Worm (Caenorhabditis elegans) whole organism, L2 larva: ENCODE data around the gene klp-17.

ENCODE experiments used
- F13H6.1 ChIP-seq: sonication (generic microtip); optimal IDR thresholded peaks from 2 replicates; lab custom pipeline; 2016; ENCODE audit warnings: missing genetic modification characterization, missing compliant biosample characterization
- ZK546.5 ChIP-seq: sonication (generic microtip); optimal IDR thresholded peaks from 2 replicates; lab custom pipeline; 2017; ENCODE audit warnings: missing biosample characterization, missing genetic modification characterization
- dmd-4 ChIP-seq: sonication (generic microtip); optimal IDR thresholded peaks from 2 replicates; lab custom pipeline; 2017; ENCODE audit warnings: missing biosample characterization, missing genetic modification characterization
- fos-1 ChIP-seq: fragments of 150-350 bp; optimal IDR thresholded peaks from 2 replicates; lab custom pipeline; 2014; ENCODE audit warnings: missing biosample characterization, missing genetic modification characterization
- nhr-11 ChIP-seq: fragments of 150-350 bp; optimal IDR thresholded peaks from 2 replicates; lab custom pipeline; 2014; ENCODE audit warnings: missing biosample characterization, missing genetic modification characterization
- nhr-12 ChIP-seq: fragments of 150-350 bp; optimal IDR thresholded peaks from 2 replicates; lab custom pipeline; 2014; ENCODE audit warnings: missing biosample characterization, missing genetic modification characterization
- nhr-129 ChIP-seq: fragments of 150-350 bp; optimal IDR thresholded peaks from 2 replicates; lab custom pipeline; 2014; ENCODE audit warnings: missing biosample characterization, missing genetic modification characterization
- nhr-237 ChIP-seq: fragments of 150-350 bp; optimal IDR thresholded peaks from 2 replicates; lab custom pipeline; 2014; ENCODE audit warnings: missing biosample characterization, missing genetic modification characterization
- nhr-77 ChIP-seq: fragments of 150-350 bp; optimal IDR thresholded peaks from 2 replicates; lab custom pipeline; 2014; ENCODE audit warnings: missing biosample characterization, missing genetic modification characterization
- sma-3 ChIP-seq: sonication (generic microtip); optimal IDR thresholded peaks from 2 replicates; lab custom pipeline; 2016; ENCODE audit warnings: missing genetic modification reagents, missing genetic modification characterization, missing compliant biosample characterization
- sma-9 ChIP-seq, 2 experiments: fragments of 150-350 bp in 1 of 2; sonication (generic microtip) in 1 of 2; optimal IDR thresholded peaks; 2 replicates each; lab custom pipeline; 2014 to 2016; ENCODE audit warnings: missing genetic modification characterization in 2 of 2, mild to moderate bottlenecking in 1 of 2, missing biosample characterization in 1 of 2, missing compliant biosample characterization in 1 of 2, missing genetic modification reagents in 1 of 2, moderate library complexity in 1 of 2
- unc-62 ChIP-seq: fragments of 150-350 bp; optimal IDR thresholded peaks from 2 replicates; lab custom pipeline; 2014; ENCODE audit warnings: missing biosample characterization, missing genetic modification reagents, missing genetic modification characterization
- zag-1 ChIP-seq: fragments of 150-350 bp; optimal IDR thresholded peaks from 2 replicates; lab custom pipeline; 2014; ENCODE audit warnings: missing biosample characterization, missing genetic modification characterization

DNA sequence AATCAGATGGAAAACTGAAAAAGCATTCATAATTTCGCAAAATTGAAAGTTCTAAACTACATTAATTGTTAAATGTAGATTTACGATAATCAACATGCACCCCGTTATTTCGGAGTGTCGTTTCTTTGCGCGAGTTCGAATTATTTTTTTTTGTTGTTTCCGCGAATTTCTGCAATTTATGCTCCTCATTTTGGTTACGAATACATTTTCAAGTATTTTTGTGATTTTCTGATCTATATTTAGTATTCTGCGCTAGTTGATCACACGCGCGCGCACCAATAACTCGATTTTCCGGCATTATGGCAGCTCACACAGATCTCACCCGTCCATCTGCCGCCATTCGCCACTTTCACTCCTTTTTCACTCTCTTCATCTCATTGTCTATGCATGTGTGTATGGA is 27.2 kb downstream of the klp-17 start, which contains the start of gene VW02B12L.2:
- TF ChIP-seq unc-62 (GFP tag; lab: Kevin White, UChicago) (no peak), nhr-11 (tag; lab: Kevin White, UChicago) (no peak), ZK546.5 (tag; lab: Kevin White, UChicago) (no peak), nhr-129 (tag; lab: Kevin White, UChicago) (peak; percentile 51), nhr-12 (tag; lab: Kevin White, UChicago) (no peak), sma-9 (GFP tag; optimal IDR thresholded peaks at IDR 0.05; lab: Kevin White, UChicago) (peak; percentile 33), sma-9 (tag; optimal IDR thresholded peaks at IDR 0.05; lab: Kevin White, UChicago) (no peak), fos-1 (tag; lab: Kevin White, UChicago) (no peak), zag-1 (tag; lab: Kevin White, UChicago) (no peak), nhr-77 (tag; lab: Kevin White, UChicago) (no peak), sma-3 (GFP tag; lab: Kevin White, UChicago) (no peak), F13H6.1 (tag; lab: Kevin White, UChicago) (no peak), nhr-237 (tag; lab: Kevin White, UChicago) (no peak), dmd-4 (tag; lab: Kevin White, UChicago) (no peak)
